Fruit fly (Drosophila melanogaster): ENCODE results near the gene CG10561.

Gene CG10561

DNA sequence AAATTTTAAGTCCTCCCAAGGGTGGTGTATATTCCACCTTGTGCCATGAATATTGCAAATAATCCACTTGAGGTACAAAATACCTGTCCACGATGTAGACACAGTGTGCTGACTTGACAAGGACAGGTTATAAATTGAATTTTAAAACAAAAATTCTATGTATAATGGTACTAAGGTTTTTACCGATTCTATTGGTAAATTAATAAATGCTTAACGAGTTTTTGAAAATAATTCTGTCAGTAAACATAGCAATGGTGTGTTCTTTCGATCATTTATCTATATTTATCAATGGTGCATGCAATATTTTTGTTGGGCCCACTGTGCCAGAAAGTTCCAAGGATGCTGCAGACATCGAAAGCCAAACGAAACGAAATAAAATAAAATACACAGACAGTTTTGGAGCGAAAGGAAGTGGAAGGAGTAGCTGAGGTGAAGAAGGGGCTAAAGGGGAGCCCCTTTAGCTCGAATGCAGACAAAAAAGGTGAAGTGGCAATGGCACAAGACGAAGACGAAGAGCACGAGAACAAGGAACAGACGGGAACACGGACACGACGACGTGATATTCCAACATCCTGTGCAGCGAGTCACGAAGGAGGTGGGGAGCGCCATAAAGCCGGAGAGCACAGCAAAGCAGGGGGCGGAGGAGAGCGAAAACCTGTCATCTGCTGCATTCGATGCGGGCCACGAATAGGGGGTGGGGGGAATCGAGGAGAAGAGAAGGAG lies 21.9 kb downstream of the CG10561 start (continued):
- no peak for TF ChIP-seq CrebB (tag; optimal IDR thresholded peaks at IDR 0.05)
- TF ChIP-seq Mad (GFP tag; optimal IDR thresholded peaks at IDR 0.05) = no peak
- TF ChIP-seq CG11093 (GFP tag; IDR thresholded peaks at IDR 0.05) = no peak
- no peak for TF ChIP-seq ap (GFP tag; IDR thresholded peaks at IDR 0.05)
- TF ChIP-seq CG7745 (tag; optimal IDR thresholded peaks at IDR 0.05) = no peak
- no peak for TF ChIP-seq Hr3 (GFP tag; optimal IDR thresholded peaks at IDR 0.05)
- no peak for TF ChIP-seq kni (GFP tag; optimal IDR thresholded peaks at IDR 0.05)
- TF ChIP-seq pho (GFP tag; optimal IDR thresholded peaks at IDR 0.05) = no peak
- no peak for TF ChIP-seq CG34224 (GFP tag; IDR thresholded peaks at IDR 0.05; ENCODE audit: partially characterized antibody)
- no peak for TF ChIP-seq bbx (GFP tag; IDR thresholded peaks at IDR 0.05; ENCODE audit: partially characterized antibody)
- TF ChIP-seq cas (GFP tag; IDR thresholded peaks at IDR 0.05) = no peak
- TF ChIP-seq CG8944 (GFP tag; optimal IDR thresholded peaks at IDR 0.05) = no peak
- TF ChIP-seq luna (GFP tag; optimal IDR thresholded peaks at IDR 0.05) = no peak
- no peak for TF ChIP-seq Atf-2 (GFP tag; optimal IDR thresholded peaks at IDR 0.05)
- TF ChIP-seq CG11085 (GFP tag; IDR thresholded peaks at IDR 0.05) = no peak
- peak; percentile 5 for TF ChIP-seq nmo (GFP tag; optimal IDR thresholded peaks at IDR 0.05)
- no peak for TF ChIP-seq nau (GFP tag; optimal IDR thresholded peaks at IDR 0.05)
- no peak for TF ChIP-seq CG31441 (GFP tag; IDR thresholded peaks at IDR 0.05)
- no peak for TF ChIP-seq jing (GFP tag; optimal IDR thresholded peaks at IDR 0.05)
- TF ChIP-seq CG10274 (GFP tag; optimal IDR thresholded peaks at IDR 0.05) = no peak
- TF ChIP-seq CG11723 (GFP tag; optimal IDR thresholded peaks at IDR 0.05) = no peak
- no peak for TF ChIP-seq chm (GFP tag; IDR thresholded peaks at IDR 0.05)
- no peak for TF ChIP-seq sob (GFP tag; IDR thresholded peaks at IDR 0.05)
- TF ChIP-seq Opbp (GFP tag; IDR thresholded peaks at IDR 0.05; ENCODE audit: partially characterized antibody) = no peak
- peak; percentile 33 for TF ChIP-seq CG1603 (tag; optimal IDR thresholded peaks at IDR 0.05)
- TF ChIP-seq Xrp1 (GFP tag; IDR thresholded peaks at IDR 0.05) = peak; percentile 40; the same call in 1 of the 2 replicates
- no peak for TF ChIP-seq ara (GFP tag; IDR thresholded peaks at IDR 0.05)
- no peak for TF ChIP-seq zf30C (GFP tag; optimal IDR thresholded peaks at IDR 0.05)
- TF ChIP-seq dmrt11E (tag; optimal IDR thresholded peaks at IDR 0.05) = peak; percentile 61
- TF ChIP-seq GATAe (GFP tag; conservative IDR thresholded peaks at IDR 0.05) = no peak
- TF ChIP-seq H15 (GFP tag; IDR thresholded peaks at IDR 0.05) = no peak
- peak; percentile 77 for TF ChIP-seq lbe (GFP tag; optimal IDR thresholded peaks at IDR 0.05)
- no peak for TF ChIP-seq CG1832 (GFP tag; optimal IDR thresholded peaks at IDR 0.05)
- no peak for TF ChIP-seq odd (GFP tag; optimal IDR thresholded peaks at IDR 0.05)
- peak; percentile 21 for TF ChIP-seq grau (tag; optimal IDR thresholded peaks at IDR 0.05)
- TF ChIP-seq Dfd (GFP tag; optimal IDR thresholded peaks at IDR 0.05) = no peak
- no peak for TF ChIP-seq usp (GFP tag; optimal IDR thresholded peaks at IDR 0.05)
- TF ChIP-seq fru (optimal IDR thresholded peaks at IDR 0.05) = no peak
- no peak for TF ChIP-seq Bteb2 (GFP tag; optimal IDR thresholded peaks at IDR 0.05)
- no peak for TF ChIP-seq Hand (GFP tag; optimal IDR thresholded peaks at IDR 0.05)
- no peak for TF ChIP-seq CG30020 (tag; optimal IDR thresholded peaks at IDR 0.05)
- TF ChIP-seq CG3407 (GFP tag; optimal IDR thresholded peaks at IDR 0.05) = no peak
- no peak for TF ChIP-seq CG9817 (tag; optimal IDR thresholded peaks at IDR 0.05)
- TF ChIP-seq CG1602 (GFP tag; optimal IDR thresholded peaks at IDR 0.05) = no peak
- TF ChIP-seq Ssrp (tag; optimal IDR thresholded peaks at IDR 0.05) = peak; percentile 6
- no peak for TF ChIP-seq CG32772 (GFP tag; IDR thresholded peaks at IDR 0.05)
- TF ChIP-seq CG8388 (GFP tag; optimal IDR thresholded peaks at IDR 0.05) = peak; percentile 35
- no peak for TF ChIP-seq caup (GFP tag; optimal IDR thresholded peaks at IDR 0.05; ENCODE audit: severe bottlenecking)
- no peak for TF ChIP-seq Eip74EF (GFP tag; optimal IDR thresholded peaks at IDR 0.05)
- no peak for TF ChIP-seq CG9437 (GFP tag; optimal IDR thresholded peaks at IDR 0.05)

Measured in whole organism, embryonic.